Fruit fly (Drosophila melanogaster): ENCODE results near the gene unc-45.
A peak's percentile ranks its signal among the peaks of the same experiment; 100 is the strongest.

unc-45 gene

dm6 chr3R:8027203-8027688 is 5.9 kb upstream of the unc-45 start (continued):
- TF ChIP-seq Sox15 (GFP tag; optimal IDR thresholded peaks at IDR 0.05) = peak; percentile 78
- TF ChIP-seq CG11762 (GFP tag; optimal IDR thresholded peaks at IDR 0.05; ENCODE audit: insufficient read depth) = peak; percentile 42
- TF ChIP-seq Smox (GFP tag; optimal IDR thresholded peaks at IDR 0.05) = no peak
- peak; percentile 75 for TF ChIP-seq CG6163 (GFP tag; IDR thresholded peaks at IDR 0.05)
- peak; percentile 71 for TF ChIP-seq CG7368 (GFP tag; optimal IDR thresholded peaks at IDR 0.05)
- peak; percentile 87 for TF ChIP-seq net (GFP tag; optimal IDR thresholded peaks at IDR 0.05)
- peak; percentile 85 to 94 for TF ChIP-seq ss (GFP tag; optimal IDR thresholded peaks at IDR 0.05)
- TF ChIP-seq cyc (GFP tag; optimal IDR thresholded peaks at IDR 0.05) = peak; percentile 25
- peak; percentile 75 for TF ChIP-seq CG6808 (GFP tag; optimal IDR thresholded peaks at IDR 0.05)
- peak; percentile 55 for TF ChIP-seq CG11902 (GFP tag; optimal IDR thresholded peaks at IDR 0.05)
- peak; percentile 84 for TF ChIP-seq Hr4 (GFP tag; optimal IDR thresholded peaks at IDR 0.05)
- peak; percentile 89 for TF ChIP-seq OdsH (GFP tag; optimal IDR thresholded peaks at IDR 0.05)
- TF ChIP-seq vri (GFP tag; optimal IDR thresholded peaks at IDR 0.05) = peak; percentile 65
- peak; percentile 76 for TF ChIP-seq CG10669 (GFP tag; optimal IDR thresholded peaks at IDR 0.05)
- TF ChIP-seq CG31627 (GFP tag; optimal IDR thresholded peaks at IDR 0.05) = peak; percentile 64
- peak; percentile 76 for TF ChIP-seq pdm3 (GFP tag; optimal IDR thresholded peaks at IDR 0.05)
- peak; percentile 72 for TF ChIP-seq CG3919 (GFP tag; optimal IDR thresholded peaks at IDR 0.05)
- peak; percentile 53; the same call in 2 of the 3 replicates for TF ChIP-seq eg (GFP tag; IDR thresholded peaks at IDR 0.05)
- peak; percentile 77 for TF ChIP-seq Sox14 (GFP tag; optimal IDR thresholded peaks at IDR 0.05)
- peak; percentile 88 for TF ChIP-seq CG15336 (GFP tag; IDR thresholded peaks at IDR 0.05)
- peak; percentile 63 for TF ChIP-seq Hr39 (GFP tag; optimal IDR thresholded peaks at IDR 0.05)
- peak; percentile 52; the same call in 1 of the 2 replicates for TF ChIP-seq CG11294 (GFP tag; IDR thresholded peaks at IDR 0.05)

- TF ChIP-seq acj6 (GFP tag; optimal IDR thresholded peaks at IDR 0.05) (peak; percentile 53), Hr4 (GFP tag; optimal IDR thresholded peaks at IDR 0.05) (peak; percentile 50), Ets96B (tag; optimal IDR thresholded peaks at IDR 0.05) (peak; percentile 13), CG8632 (GFP tag; optimal IDR thresholded peaks at IDR 0.05) (peak; percentile 68), spab (GFP tag; optimal IDR thresholded peaks at IDR 0.05) (no peak), Sox14 (GFP tag; optimal IDR thresholded peaks at IDR 0.05) (peak; percentile 66), svp (GFP tag) (peak; percentile 92), CG8319 (GFP tag; optimal IDR thresholded peaks at IDR 0.05) (peak; percentile 21), Smox (GFP tag; optimal IDR thresholded peaks at IDR 0.05) (peak; percentile 80), Gug (GFP tag; IDR thresholded peaks at IDR 0.05) (no peak), lz (GFP tag; optimal IDR thresholded peaks at IDR 0.05) (peak; percentile 81), OdsH (GFP tag; optimal IDR thresholded peaks at IDR 0.05) (peak; percentile 50), vri (GFP tag; optimal IDR thresholded peaks at IDR 0.05) (peak; percentile 80), pdm3 (GFP tag; optimal IDR thresholded peaks at IDR 0.05) (peak; percentile 58), Sox102F (GFP tag; optimal IDR thresholded peaks at IDR 0.05) (peak; percentile 83), CG6854 (GFP tag; optimal IDR thresholded peaks at IDR 0.05) (peak; percentile 31), ss (GFP tag; optimal IDR thresholded peaks at IDR 0.05) (peak in 1 of 2 experiments; percentile 2), fd59A (GFP tag; optimal IDR thresholded peaks at IDR 0.05) (no peak), dsx (GFP tag; optimal IDR thresholded peaks at IDR 0.05; ENCODE audit: poor library complexity, severe bottlenecking) (peak; percentile 16), CG4318 (GFP tag; optimal IDR thresholded peaks at IDR 0.05) (peak; percentile 3), Met (GFP tag; optimal IDR thresholded peaks at IDR 0.05) (peak; percentile 82), CG11902 (GFP tag; optimal IDR thresholded peaks at IDR 0.05) (no peak), fkh (GFP tag; optimal IDR thresholded peaks at IDR 0.05) (no peak), CG6276 (GFP tag; optimal IDR thresholded peaks at IDR 0.05) (peak; percentile 55), CG8119 (GFP tag; IDR thresholded peaks at IDR 0.05) (peak; percentile 41; the same call in 2 of the 3 replicates), Blimp-1 (GFP tag; optimal IDR thresholded peaks at IDR 0.05) (no peak), fd85E (GFP tag; optimal IDR thresholded peaks at IDR 0.05) (peak; percentile 27), Ets21C (GFP tag; optimal IDR thresholded peaks at IDR 0.05) (peak; percentile 44), cyc (GFP tag; optimal IDR thresholded peaks at IDR 0.05) (peak; percentile 54), eg (GFP tag; IDR thresholded peaks at IDR 0.05) (no peak), dac (GFP tag; optimal IDR thresholded peaks at IDR 0.05) (no peak), CG15336 (GFP tag; IDR thresholded peaks at IDR 0.05) (no peak), Lpt (GFP tag; optimal IDR thresholded peaks at IDR 0.05) (no peak), CG3032 (tag; optimal IDR thresholded peaks at IDR 0.05) (peak; percentile 26), CG9139 (GFP tag; optimal IDR thresholded peaks at IDR 0.05) (no peak), CG10631 (GFP tag; optimal IDR thresholded peaks at IDR 0.05) (peak; percentile 23), CG32006 (GFP tag; optimal IDR thresholded peaks at IDR 0.05) (peak; percentile 70)
Observed at dm6 chr3R:8029496-8030013, 3.5 kb upstream of the unc-45 start, which contains the start of gene ImpE3. Gene ImpE3 (minus strand): TSS chr3R:8029546.

All from whole organism, prepupa.